Fruit fly (Drosophila melanogaster) whole organism, embryonic: ENCODE measurements around the gene BG642167.

Experiments used
- BEAF-32 ChIP-seq: fragments of 200-800 bp; sonication (Bioruptor generic); optimal IDR thresholded peaks from 3 replicates; lab custom pipeline; 2017; ENCODE audit warnings: missing biosample characterization, missing genetic modification characterization, mild to moderate bottlenecking, moderate library complexity, missing genetic modification reagents
- Bdp1 ChIP-seq: fragments of 200-800 bp; sonication (Bioruptor generic); optimal IDR thresholded peaks from 3 replicates; lab custom pipeline; 2016; ENCODE audit warnings: missing biosample characterization, missing genetic modification characterization
- CG11093 ChIP-seq: fragments of 200-800 bp; sonication (Bioruptor generic); IDR thresholded peaks from 3 replicates; pipeline ENCODE4 v1.3.6; 2022; ENCODE audit warnings: missing biosample characterization, missing genetic modification characterization
- CG13424 ChIP-seq: fragments of 200-800 bp; sonication (Bioruptor generic); optimal IDR thresholded peaks from 2 replicates; lab custom pipeline; 2019; ENCODE audit warnings: missing biosample characterization, mild to moderate bottlenecking, missing genetic modification characterization, moderate library complexity
- CG13624 ChIP-seq: fragments of 200-800 bp; sonication (Bioruptor generic); optimal IDR thresholded peaks from 2 replicates; lab custom pipeline; 2016; ENCODE audit warnings: missing biosample characterization, missing genetic modification characterization
- CG15011 ChIP-seq: fragments of 200-800 bp; sonication (Bioruptor generic); optimal IDR thresholded peaks from 3 replicates; lab custom pipeline; 2018; ENCODE audit warnings: missing biosample characterization, mild to moderate bottlenecking, missing genetic modification characterization
- CG31224 ChIP-seq: fragments of 200-800 bp; sonication (Bioruptor generic); IDR thresholded peaks from 2 replicates; pipeline ENCODE4 v1.3.6; 2022; ENCODE audit warnings: missing biosample characterization, missing genetic modification characterization
- CG33557 ChIP-seq: fragments of 200-800 bp; sonication (Bioruptor generic); optimal IDR thresholded peaks from 2 replicates; lab custom pipeline; 2019; ENCODE audit warnings: missing biosample characterization, mild to moderate bottlenecking, missing genetic modification characterization, moderate library complexity
- CG3407 ChIP-seq: fragments of 200-800 bp; sonication (Bioruptor generic); optimal IDR thresholded peaks from 2 replicates; lab custom pipeline; 2018; ENCODE audit warnings: missing biosample characterization, mild to moderate bottlenecking, missing genetic modification characterization
- CG3838 ChIP-seq: fragments of 200-800 bp; sonication (Bioruptor generic); optimal IDR thresholded peaks from 3 replicates; lab custom pipeline; 2016; ENCODE audit warnings: missing biosample characterization, missing genetic modification characterization
- CG6272 ChIP-seq: fragments of 200-800 bp; sonication (Bioruptor generic); IDR thresholded peaks from 2 replicates; pipeline ENCODE4 v1.3.6; 2022; ENCODE audit warnings: missing biosample characterization, missing genetic modification characterization
- CG8281 ChIP-seq: fragments of 200-800 bp; sonication (Bioruptor generic); optimal IDR thresholded peaks from 2 replicates; lab custom pipeline; 2018; ENCODE audit warnings: missing biosample characterization, mild to moderate bottlenecking, missing genetic modification characterization, moderate library complexity
- CG9727 ChIP-seq: fragments of 200-800 bp; sonication (Bioruptor generic); optimal IDR thresholded peaks from 3 replicates; lab custom pipeline; 2017; ENCODE audit warnings: missing biosample characterization, mild to moderate bottlenecking, missing genetic modification characterization
- D19A ChIP-seq: fragments of 200-800 bp; optimal IDR thresholded peaks from 3 replicates; lab custom pipeline; 2019; ENCODE audit warnings: missing biosample characterization, mild to moderate bottlenecking, missing genetic modification characterization, moderate library complexity
- Doc2 ChIP-seq: fragments of 200-800 bp; sonication (Bioruptor generic); IDR thresholded peaks from 2 replicates; pipeline ENCODE4 v1.3.6; 2022; ENCODE audit warnings: missing biosample characterization, missing genetic modification characterization
- Dref ChIP-seq: fragments of 200-800 bp; sonication (Bioruptor generic); IDR thresholded peaks from 2 replicates; pipeline ENCODE4 v1.3.6; 2022; ENCODE audit warnings: missing biosample characterization, missing genetic modification characterization
- Ets65A ChIP-seq: fragments of 200-800 bp; sonication (Bioruptor generic); peaks from one replicate; lab custom pipeline; 2016; ENCODE audit warnings: missing biosample characterization, missing genetic modification characterization
- Gsc ChIP-seq: fragments of 200-800 bp; sonication (Bioruptor generic); IDR thresholded peaks from 2 replicates; pipeline ENCODE4 v1.3.6; 2022; ENCODE audit warnings: missing biosample characterization, missing genetic modification characterization
- HLH4C ChIP-seq: fragments of 200-800 bp; sonication (Bioruptor generic); IDR thresholded peaks from 3 replicates; pipeline ENCODE4 v1.3.6; 2022; ENCODE audit warnings: missing biosample characterization, missing genetic modification characterization; ENCODE audit not compliant: partially characterized antibody
- Hmr ChIP-seq: fragments of 200-800 bp; sonication (Bioruptor generic); optimal IDR thresholded peaks from 3 replicates; lab custom pipeline; 2017; ENCODE audit warnings: mild to moderate bottlenecking, missing biosample characterization, missing genetic modification reagents, missing genetic modification characterization
- Max ChIP-seq: fragments of 200-800 bp; sonication (Bioruptor generic); optimal IDR thresholded peaks from 2 replicates; lab custom pipeline; 2016; ENCODE audit warnings: missing biosample characterization, mild to moderate bottlenecking, missing genetic modification characterization
- TFAM ChIP-seq: fragments of 200-800 bp; sonication (Bioruptor generic); optimal IDR thresholded peaks from 2 replicates; lab custom pipeline; 2017; ENCODE audit warnings: missing biosample characterization, missing genetic modification characterization, inconsistent platforms
- Taf1 ChIP-seq: fragments of 200-800 bp; sonication (Bioruptor generic); IDR thresholded peaks from 2 replicates; pipeline ENCODE4 v1.3.6; 2022; ENCODE audit warnings: missing biosample characterization, missing genetic modification characterization
- abd-A ChIP-seq: fragments of 200-800 bp; sonication (Bioruptor generic); optimal IDR thresholded peaks from 3 replicates; lab custom pipeline; 2019; ENCODE audit warnings: missing biosample characterization, mild to moderate bottlenecking, missing genetic modification characterization, moderate library complexity
- br ChIP-seq: fragments of >200 bp; optimal IDR thresholded peaks from 2 replicates; lab custom pipeline; 2017
- btn ChIP-seq: fragments of 200-800 bp; sonication (Bioruptor generic); optimal IDR thresholded peaks from 2 replicates; lab custom pipeline; 2016; ENCODE audit warnings: missing biosample characterization, missing genetic modification characterization
- chinmo ChIP-seq: fragments of 200-800 bp; sonication (Bioruptor generic); IDR thresholded peaks from 4 replicates; pipeline ENCODE4 v1.3.6; 2022; ENCODE audit warnings: missing biosample characterization, missing genetic modification characterization; ENCODE audit not compliant: partially characterized antibody
- gce ChIP-seq: fragments of 200-800 bp; sonication (Bioruptor generic); IDR thresholded peaks from 3 replicates; pipeline ENCODE4 v1.3.6; 2022; ENCODE audit warnings: missing biosample characterization, missing genetic modification characterization
- jing ChIP-seq: fragments of 200-800 bp; sonication (Bioruptor generic); optimal IDR thresholded peaks from 2 replicates; lab custom pipeline; 2018; ENCODE audit warnings: missing biosample characterization, mild to moderate bottlenecking, missing genetic modification characterization
- pho ChIP-seq: fragments of 200-800 bp; sonication (Bioruptor generic); optimal IDR thresholded peaks from 2 replicates; lab custom pipeline; 2016; ENCODE audit warnings: missing biosample characterization, missing genetic modification characterization
- sisA ChIP-seq: fragments of 200-800 bp; sonication (Bioruptor generic); IDR thresholded peaks from 2 replicates; pipeline ENCODE4 v1.3.6; 2022; ENCODE audit warnings: missing biosample characterization, missing genetic modification characterization
- so ChIP-seq: fragments of 200-800 bp; sonication (Bioruptor generic); IDR thresholded peaks from 3 replicates; pipeline ENCODE4 v1.3.6; 2022; ENCODE audit warnings: missing biosample characterization, missing genetic modification characterization
- tap ChIP-seq: fragments of 200-800 bp; optimal IDR thresholded peaks from 3 replicates; lab custom pipeline; 2019; ENCODE audit warnings: missing biosample characterization, mild to moderate bottlenecking, missing genetic modification characterization, moderate library complexity
- tin ChIP-seq: fragments of 200-800 bp; sonication (Bioruptor generic); optimal IDR thresholded peaks from 3 replicates; lab custom pipeline; 2016; ENCODE audit warnings: missing biosample characterization, missing genetic modification characterization
- tll ChIP-seq, 2 experiments: fragments of 200-800 bp in 1 of 2; fragments of >200 bp in 1 of 2; sonication (Bioruptor generic) in 1 of 2; optimal IDR thresholded peaks; 2 replicates each; lab custom pipeline; 2017 to 2019; ENCODE audit warnings: missing biosample characterization in 2 of 2, missing genetic modification characterization in 2 of 2, mild to moderate bottlenecking in 1 of 2, moderate library complexity in 1 of 2
- twi ChIP-seq: fragments of 200-800 bp; optimal IDR thresholded peaks from 2 replicates; lab custom pipeline; 2019; ENCODE audit warnings: missing biosample characterization, mild to moderate bottlenecking, missing genetic modification characterization, moderate library complexity
- usp ChIP-seq: fragments of >200 bp; optimal IDR thresholded peaks from 2 replicates; lab custom pipeline; 2017; ENCODE audit warnings: missing biosample characterization, missing genetic modification characterization
- wor ChIP-seq: fragments of 200-800 bp; sonication (Bioruptor generic); IDR thresholded peaks from 2 replicates; pipeline ENCODE4 v1.3.6; 2022; ENCODE audit warnings: missing biosample characterization, missing genetic modification characterization
- zf30C ChIP-seq: fragments of 200-800 bp; sonication (Bioruptor generic); optimal IDR thresholded peaks from 3 replicates; lab custom pipeline; 2018; ENCODE audit warnings: missing biosample characterization, mild to moderate bottlenecking, missing genetic modification characterization

BG642167 gene

DNA sequence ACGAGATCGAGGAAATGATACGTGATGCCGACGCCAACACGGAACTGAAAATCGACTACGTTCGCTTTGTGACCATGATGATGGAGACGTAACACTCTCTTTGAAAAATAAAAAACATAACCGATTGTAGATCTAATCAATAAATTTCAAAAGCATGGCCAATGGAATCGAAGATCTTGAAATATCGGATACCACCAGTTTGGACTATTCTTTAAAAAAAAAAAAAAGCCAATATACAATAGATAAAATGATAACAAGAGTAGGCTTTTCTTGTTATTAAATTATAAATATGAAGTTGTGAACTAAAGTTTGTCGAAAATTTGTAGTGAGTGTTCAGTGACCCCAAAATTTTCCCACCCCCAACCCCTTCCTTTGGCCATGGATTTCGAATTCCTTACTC, 5.4 kb downstream of the BG642167 start, which contains the start of the genes Acam and CG17770:
TSS of gene Acam (plus strand) at position 301 of the 400 bp plus-strand sequence.
TSS of gene CG17770 (plus strand) at position 301 of the 400 bp plus-strand sequence.
- TF ChIP-seq zf30C (GFP tag; lab: Kevin White, UChicago) = no peak
- TF ChIP-seq CG3407 (GFP tag; lab: Kevin White, UChicago) = no peak
- no peak for TF ChIP-seq pho
- TF ChIP-seq tll (GFP tag; optimal IDR thresholded peaks at IDR 0.05; lab: Kevin White, UChicago) = no peak
- no peak for TF ChIP-seq CG33557 (GFP tag; lab: Kevin White, UChicago)
- TF ChIP-seq Hmr (GFP tag; lab: Kevin White, UChicago) = no peak
- no peak for TF ChIP-seq gce (GFP tag; lab: Robert Waterston, UW)
- TF ChIP-seq jing = no peak
- TF ChIP-seq btn (GFP tag; lab: Kevin White, UChicago) = no peak
- TF ChIP-seq br (lab: Kevin White, UChicago) = no peak
- TF ChIP-seq CG13624 = no peak
- no peak for TF ChIP-seq tin (GFP tag; lab: Kevin White, UChicago)
- TF ChIP-seq CG15011 (GFP tag; lab: Kevin White, UChicago) = no peak
- no peak for TF ChIP-seq Dref (GFP tag; lab: Robert Waterston, UW)
- TF ChIP-seq HLH4C (GFP tag; lab: Robert Waterston, UW) = no peak

DNA sequence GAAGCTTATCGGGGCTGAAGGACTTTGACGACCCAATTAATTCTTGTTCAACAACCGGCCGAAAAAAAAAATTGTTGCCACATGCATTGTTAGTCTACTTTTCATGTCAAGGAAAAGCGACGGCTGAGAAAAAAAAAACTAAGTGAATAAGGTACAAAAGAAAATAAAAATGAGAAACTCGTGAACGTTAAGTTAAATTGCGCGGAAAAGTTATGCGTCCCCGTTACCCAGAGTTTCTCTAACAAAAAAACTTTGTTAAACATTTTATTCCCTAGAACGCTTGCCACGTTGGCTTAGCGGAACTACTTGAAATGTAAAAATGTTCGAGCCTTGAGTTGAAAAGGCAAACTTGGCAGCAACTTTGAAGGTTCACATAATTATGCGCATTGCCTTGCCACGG, 8.9 kb downstream of the BG642167 start, which contains the start of gene CG14354:
TSS of gene CG14354 (plus strand) at position 301 of the 400 bp plus-strand sequence.
- no peak for TF ChIP-seq abd-A (tag; lab: Kevin White, UChicago)
- no peak for TF ChIP-seq so
- TF ChIP-seq TFAM = no peak
- TF ChIP-seq Max = no peak
- no peak for TF ChIP-seq twi (tag; lab: Kevin White, UChicago)
- no peak for TF ChIP-seq Doc2 (GFP tag; lab: Robert Waterston, UW)
- TF ChIP-seq wor (GFP tag; lab: Robert Waterston, UW) = no peak
- TF ChIP-seq CG9727 (GFP tag; lab: Kevin White, UChicago) = no peak
- TF ChIP-seq CG6272 (GFP tag; lab: Robert Waterston, UW) = no peak
- no peak for TF ChIP-seq BEAF-32
- TF ChIP-seq D19A (tag; lab: Kevin White, UChicago) = no peak
- TF ChIP-seq CG3838 (GFP tag; lab: Kevin White, UChicago) = no peak
- no peak for TF ChIP-seq Bdp1 (GFP tag; lab: Kevin White, UChicago)
- no peak for TF ChIP-seq chinmo (GFP tag; lab: Robert Waterston, UW)
- TF ChIP-seq CG31224 (GFP tag; lab: Robert Waterston, UW) = no peak
- no peak for TF ChIP-seq Ets65A
- no peak for TF ChIP-seq Taf1 (GFP tag; lab: Robert Waterston, UW)

DNA sequence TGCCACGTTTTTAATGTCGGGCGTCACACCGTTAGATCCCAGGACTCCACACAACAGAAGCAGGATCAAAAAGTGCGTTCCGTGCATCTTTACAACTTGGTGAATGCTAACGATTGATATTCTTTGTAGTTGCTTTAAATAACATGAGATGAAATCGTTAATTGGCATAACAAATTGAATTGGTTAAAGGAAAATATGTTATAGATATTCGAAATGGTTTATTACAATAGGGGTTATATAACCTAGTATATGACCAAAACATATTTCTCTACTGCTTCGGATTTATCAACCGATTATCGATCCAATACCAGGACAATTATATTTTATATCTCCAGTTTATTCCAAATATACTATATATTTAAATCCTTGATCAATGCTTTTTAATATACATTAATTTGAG, 23.4 kb downstream of the BG642167 start, which contains the start of gene Mst57Dc:
TSS of gene Mst57Dc (minus strand) at position 101 of the 400 bp plus-strand sequence.
- TF ChIP-seq Gsc (GFP tag; lab: Robert Waterston, UW) (no peak), usp (GFP tag; lab: Kevin White, UChicago) (no peak), CG11093 (no peak), tap (tag; lab: Kevin White, UChicago) (no peak), CG13424 (no peak), CG8281 (tag; lab: Kevin White, UChicago) (no peak), sisA (no peak)
- TF ChIP-seq, all 482 proteins: peak for 0
